Worm (Caenorhabditis elegans): ENCODE results near the gene dyf-4.

DNA sequence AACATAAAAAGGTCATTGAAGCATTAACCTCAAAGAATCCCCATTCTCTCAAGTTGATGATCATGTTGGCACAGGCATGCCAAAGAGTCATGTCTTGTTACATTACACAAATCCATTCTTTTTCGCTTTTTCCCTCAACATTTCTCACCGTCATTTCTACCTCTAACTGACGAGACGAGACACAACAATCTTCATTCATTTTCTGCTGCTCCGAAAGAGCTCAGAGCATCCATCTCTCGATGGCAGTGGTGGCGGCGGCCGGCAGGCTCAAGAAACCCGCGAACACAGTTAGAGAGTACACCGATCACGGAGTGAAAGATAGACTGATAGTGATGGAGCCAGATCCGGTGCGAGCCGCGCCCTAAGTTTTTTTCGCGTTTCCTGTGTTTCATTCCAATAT is 48.4 kb downstream of the dyf-4 start:
- TF ChIP-seq ces-1 (GFP tag; optimal IDR thresholded peaks at IDR 0.05) (no peak), fkh-10 (GFP tag; optimal IDR thresholded peaks at IDR 0.05) (no peak), mdl-1 (tag; optimal IDR thresholded peaks at IDR 0.05) (no peak), ztf-4 (tag; optimal IDR thresholded peaks at IDR 0.05) (no peak), fos-1 (tag; optimal IDR thresholded peaks at IDR 0.05) (no peak), aly-2 (tag; optimal IDR thresholded peaks at IDR 0.05) (no peak), fkh-8 (tag; optimal IDR thresholded peaks at IDR 0.05) (no peak), ama-1 (optimal IDR thresholded peaks at IDR 0.05) (no peak), alr-1 (tag; optimal IDR thresholded peaks at IDR 0.05; ENCODE audit: borderline replicate concordance) (no peak)
